Fruit fly (Drosophila melanogaster) whole organism, embryonic: ENCODE data around the gene CG7889.

Experiments
- Antp ChIP-seq: fragments of 200-800 bp; sonication (Bioruptor generic); optimal IDR thresholded peaks from 3 replicates; lab custom pipeline; 2016; ENCODE audit warnings: missing biosample characterization, missing genetic modification characterization
- CG10274 ChIP-seq: fragments of 200-800 bp; sonication (Bioruptor generic); optimal IDR thresholded peaks from 3 replicates; lab custom pipeline; 2017; ENCODE audit warnings: missing biosample characterization, mild to moderate bottlenecking, missing genetic modification characterization
- CG11723 ChIP-seq: fragments of 200-800 bp; sonication (Bioruptor generic); optimal IDR thresholded peaks from 2 replicates; lab custom pipeline; 2017; ENCODE audit warnings: missing biosample characterization, mild to moderate bottlenecking, missing genetic modification characterization
- CG12942 ChIP-seq: fragments of 200-800 bp; sonication (Bioruptor generic); optimal IDR thresholded peaks from 3 replicates; lab custom pipeline; 2016; ENCODE audit warnings: missing biosample characterization, missing genetic modification characterization
- CG13894 ChIP-seq: fragments of 200-800 bp; sonication (Bioruptor generic); optimal IDR thresholded peaks from 3 replicates; lab custom pipeline; 2018; ENCODE audit warnings: missing biosample characterization, mild to moderate bottlenecking, missing genetic modification characterization, moderate library complexity
- CG1529 ChIP-seq: fragments of 200-800 bp; sonication (Bioruptor generic); optimal IDR thresholded peaks from 3 replicates; lab custom pipeline; 2018; ENCODE audit warnings: missing biosample characterization, missing genetic modification characterization
- CG17385 ChIP-seq: fragments of 200-800 bp; sonication (Bioruptor generic); optimal IDR thresholded peaks from 3 replicates; lab custom pipeline; 2018; ENCODE audit warnings: missing biosample characterization, mild to moderate bottlenecking, missing genetic modification characterization
- CG17612 ChIP-seq: fragments of 200-800 bp; sonication (Bioruptor generic); IDR thresholded peaks from 2 replicates; pipeline ENCODE4 v1.3.6; 2022; ENCODE audit warnings: missing biosample characterization, missing genetic modification characterization
- CG31441 ChIP-seq: fragments of 200-800 bp; sonication (Bioruptor generic); IDR thresholded peaks from 2 replicates; pipeline ENCODE4 v1.3.6; 2022; ENCODE audit warnings: missing biosample characterization, missing genetic modification characterization
- CG3163 ChIP-seq: fragments of 200-800 bp; sonication (Bioruptor generic); optimal IDR thresholded peaks from 3 replicates; lab custom pipeline; 2016; ENCODE audit warnings: missing biosample characterization, missing genetic modification characterization
- CG3407 ChIP-seq: fragments of 200-800 bp; sonication (Bioruptor generic); optimal IDR thresholded peaks from 2 replicates; lab custom pipeline; 2018; ENCODE audit warnings: missing biosample characterization, mild to moderate bottlenecking, missing genetic modification characterization
- CG4328 ChIP-seq: fragments of 200-800 bp; sonication (Bioruptor generic); optimal IDR thresholded peaks from 3 replicates; lab custom pipeline; 2017; ENCODE audit warnings: missing biosample characterization, missing genetic modification reagents, missing genetic modification characterization
- CG43689 ChIP-seq: fragments of 200-800 bp; sonication (Bioruptor generic); IDR thresholded peaks from 2 replicates; pipeline ENCODE4 v1.3.6; 2022; ENCODE audit warnings: missing biosample characterization, missing genetic modification characterization
- CG7556 ChIP-seq: fragments of 200-800 bp; sonication (Bioruptor generic); optimal IDR thresholded peaks from 2 replicates; lab custom pipeline; 2017; ENCODE audit warnings: missing biosample characterization, mild to moderate bottlenecking, missing genetic modification characterization
- CG7786 ChIP-seq: fragments of 200-800 bp; sonication (Bioruptor generic); optimal IDR thresholded peaks from 2 replicates; lab custom pipeline; 2016; ENCODE audit warnings: missing biosample characterization, missing genetic modification characterization
- CG8089 ChIP-seq: fragments of 200-800 bp; sonication (Bioruptor generic); optimal IDR thresholded peaks from 3 replicates; lab custom pipeline; 2016; ENCODE audit warnings: missing biosample characterization, missing genetic modification characterization
- CG8388 ChIP-seq: fragments of 200-800 bp; sonication (Bioruptor generic); optimal IDR thresholded peaks from 2 replicates; lab custom pipeline; 2019; ENCODE audit warnings: missing biosample characterization, mild to moderate bottlenecking, missing genetic modification characterization, moderate library complexity
- CG8944 ChIP-seq: fragments of 200-800 bp; sonication (Bioruptor generic); optimal IDR thresholded peaks from 3 replicates; lab custom pipeline; 2016; ENCODE audit warnings: missing biosample characterization, missing genetic modification characterization
- CG9215 ChIP-seq: fragments of 200-800 bp; sonication (Bioruptor generic); IDR thresholded peaks from 2 replicates; pipeline ENCODE4 v1.3.6; 2022; ENCODE audit warnings: missing biosample characterization, missing genetic modification characterization
- CG9932 ChIP-seq: fragments of 200-800 bp; sonication (Bioruptor generic); IDR thresholded peaks from 2 replicates; pipeline ENCODE4 v1.3.6; 2022; ENCODE audit warnings: missing biosample characterization, missing genetic modification characterization
- D19B ChIP-seq: fragments of 200-800 bp; sonication (Bioruptor generic); optimal IDR thresholded peaks from 2 replicates; lab custom pipeline; 2017; ENCODE audit warnings: missing biosample characterization, mild to moderate bottlenecking, missing genetic modification characterization
- Dll ChIP-seq: fragments of 200-800 bp; sonication (Bioruptor generic); IDR thresholded peaks from 4 replicates; pipeline ENCODE4 v1.3.6; 2022; ENCODE audit warnings: missing biosample characterization, missing genetic modification characterization; ENCODE audit not compliant: partially characterized antibody
- Elba2 ChIP-seq: fragments of 200-800 bp; sonication (Bioruptor generic); optimal IDR thresholded peaks from 3 replicates; lab custom pipeline; 2016; ENCODE audit warnings: missing biosample characterization, missing genetic modification characterization
- Ets65A ChIP-seq: fragments of 200-800 bp; sonication (Bioruptor generic); peaks from one replicate; lab custom pipeline; 2016; ENCODE audit warnings: missing biosample characterization, missing genetic modification characterization
- Hr39 ChIP-seq: fragments of >200 bp; optimal IDR thresholded peaks from 2 replicates; lab custom pipeline; 2017
- Hr51 ChIP-seq, 2 experiments: fragments of 200-800 bp; sonication (Bioruptor generic); optimal IDR thresholded peaks; 2 replicates in 1 of 2; 3 replicates in 1 of 2; lab custom pipeline; 2016 to 2018; ENCODE audit warnings: missing biosample characterization in 2 of 2, missing genetic modification characterization in 2 of 2, mild to moderate bottlenecking in 1 of 2, moderate library complexity in 1 of 2
- Nf-YC ChIP-seq: fragments of 200-800 bp; optimal IDR thresholded peaks from 3 replicates; lab custom pipeline; 2019; ENCODE audit warnings: missing biosample characterization, mild to moderate bottlenecking, missing genetic modification characterization, moderate library complexity
- Sry-β ChIP-seq: fragments of 200-800 bp; sonication (Bioruptor generic); optimal IDR thresholded peaks from 2 replicates; lab custom pipeline; 2018; ENCODE audit warnings: missing biosample characterization, mild to moderate bottlenecking, missing genetic modification characterization, moderate library complexity
- TFAM ChIP-seq: fragments of 200-800 bp; sonication (Bioruptor generic); optimal IDR thresholded peaks from 2 replicates; lab custom pipeline; 2017; ENCODE audit warnings: missing biosample characterization, missing genetic modification characterization, inconsistent platforms
- bcd ChIP-seq: fragments of 200-800 bp; sonication (Bioruptor generic); optimal IDR thresholded peaks from 2 replicates; lab custom pipeline; 2017; ENCODE audit warnings: missing biosample characterization, mild to moderate bottlenecking, missing genetic modification characterization
- dpn ChIP-seq, 2 experiments: fragments of 200-800 bp; sonication (Bioruptor generic); optimal IDR thresholded peaks; 3 replicates each; lab custom pipeline; 2016; ENCODE audit warnings: missing biosample characterization in 2 of 2, missing genetic modification characterization in 2 of 2
- emc ChIP-seq: fragments of 200-800 bp; sonication (Bioruptor generic); optimal IDR thresholded peaks from 2 replicates; lab custom pipeline; 2016; ENCODE audit warnings: missing biosample characterization, missing genetic modification characterization
- ewg ChIP-seq: fragments of 200-800 bp; sonication (Bioruptor generic); optimal IDR thresholded peaks from 3 replicates; lab custom pipeline; 2017; ENCODE audit warnings: mild to moderate bottlenecking, missing biosample characterization, missing genetic modification reagents, missing genetic modification characterization
- eyg ChIP-seq: fragments of 200-800 bp; sonication (Bioruptor generic); optimal IDR thresholded peaks from 3 replicates; lab custom pipeline; 2016; ENCODE audit warnings: missing biosample characterization, missing genetic modification characterization
- fd102C ChIP-seq: fragments of 200-800 bp; sonication (Bioruptor generic); optimal IDR thresholded peaks from 2 replicates; lab custom pipeline; 2018; ENCODE audit warnings: missing biosample characterization, mild to moderate bottlenecking, missing genetic modification characterization, moderate library complexity
- ftz-f1 ChIP-seq: fragments of 200-800 bp; sonication (Bioruptor generic); optimal IDR thresholded peaks from 2 replicates; lab custom pipeline; 2016; ENCODE audit warnings: missing biosample characterization, missing genetic modification characterization
- gro ChIP-seq: fragments of 200-800 bp; sonication (Bioruptor generic); optimal IDR thresholded peaks from 2 replicates; lab custom pipeline; 2016; ENCODE audit warnings: missing biosample characterization, missing genetic modification characterization
- hb ChIP-seq: fragments of 200-800 bp; sonication (Bioruptor generic); IDR thresholded peaks from 3 replicates; pipeline ENCODE4 v1.3.6; 2022; ENCODE audit warnings: missing biosample characterization, missing genetic modification characterization; ENCODE audit not compliant: partially characterized antibody
- kay ChIP-seq: fragments of 200-800 bp; sonication (Bioruptor generic); optimal IDR thresholded peaks from 2 replicates; lab custom pipeline; 2016; ENCODE audit warnings: missing biosample characterization, missing genetic modification characterization
- klu ChIP-seq: fragments of 200-800 bp; sonication (Bioruptor generic); IDR thresholded peaks from 2 replicates; pipeline ENCODE4 v1.3.6; 2022; ENCODE audit warnings: missing biosample characterization, missing genetic modification characterization
- knrl ChIP-seq: fragments of 200-800 bp; sonication (Bioruptor generic); IDR thresholded peaks from 3 replicates; pipeline ENCODE4 v1.3.6; 2022; ENCODE audit warnings: missing biosample characterization, missing genetic modification characterization; ENCODE audit not compliant: partially characterized antibody
- nerfin-1 ChIP-seq: fragments of 200-800 bp; sonication (Bioruptor generic); optimal IDR thresholded peaks from 3 replicates; lab custom pipeline; 2019; ENCODE audit warnings: missing biosample characterization, mild to moderate bottlenecking, missing genetic modification characterization, moderate library complexity
- pb ChIP-seq: fragments of 200-800 bp; sonication (Bioruptor generic); optimal IDR thresholded peaks from 3 replicates; lab custom pipeline; 2016; ENCODE audit warnings: missing biosample characterization, missing genetic modification characterization
- phol ChIP-seq: fragments of 200-800 bp; sonication (Bioruptor generic); optimal IDR thresholded peaks from 3 replicates; lab custom pipeline; 2018; ENCODE audit warnings: missing biosample characterization, mild to moderate bottlenecking, missing genetic modification characterization, moderate library complexity
- prd ChIP-seq, 3 experiments: fragments of >200 bp in 2 of 3; fragments of 200-800 bp in 1 of 3; sonication (Bioruptor generic) in 1 of 3; optimal IDR thresholded peaks in 2 of 3; IDR thresholded peaks in 1 of 3; 2 replicates in 2 of 3; 3 replicates in 1 of 3; pipeline versions ENCODE4 v1.3.6 to Lab custom; 2017 to 2022; ENCODE audit warnings: missing biosample characterization in 1 of 3, missing genetic modification characterization in 1 of 3
- pros ChIP-seq: fragments of 200-800 bp; sonication (Bioruptor generic); optimal IDR thresholded peaks from 3 replicates; lab custom pipeline; 2019; ENCODE audit warnings: missing biosample characterization, mild to moderate bottlenecking, missing genetic modification characterization, moderate library complexity
- scrt ChIP-seq: fragments of 200-800 bp; sonication (Bioruptor generic); optimal IDR thresholded peaks from 2 replicates; lab custom pipeline; 2018; ENCODE audit warnings: missing biosample characterization, mild to moderate bottlenecking, missing genetic modification characterization, moderate library complexity
- vfl ChIP-seq: fragments of 200-800 bp; sonication (Bioruptor generic); optimal IDR thresholded peaks from 2 replicates; lab custom pipeline; 2016; ENCODE audit warnings: missing biosample characterization, missing genetic modification characterization
- yki ChIP-seq: fragments of >200 bp; optimal IDR thresholded peaks from 3 replicates; lab custom pipeline; 2018
- zf30C ChIP-seq: fragments of 200-800 bp; sonication (Bioruptor generic); optimal IDR thresholded peaks from 3 replicates; lab custom pipeline; 2018; ENCODE audit warnings: missing biosample characterization, mild to moderate bottlenecking, missing genetic modification characterization
- zfh2 ChIP-seq: fragments of 200-800 bp; sonication (Bioruptor generic); optimal IDR thresholded peaks from 2 replicates; lab custom pipeline; 2016; ENCODE audit warnings: missing biosample characterization, missing genetic modification characterization

CG7889 gene

dm6 chrX:19208014-19208413, 35.4 kb upstream of the CG7889 start, which contains the start of gene Ulp1:
TSS of gene Ulp1 (minus strand) at chrX:19208187.
- TF ChIP-seq CG8089 (GFP tag; lab: Kevin White, UChicago) (no peak), CG8944 (peak; percentile 28), CG9932 (GFP tag; lab: Robert Waterston, UW) (peak; percentile 44; the same call in 1 of the 2 replicates), prd (optimal IDR thresholded peaks at IDR 0.05; lab: Kevin White, UChicago) (no peak), prd (GFP tag; IDR thresholded peaks at IDR 0.05; lab: Robert Waterston, UW) (peak; percentile 15; the same call in 1 of the 3 replicates), dpn (GFP tag; optimal IDR thresholded peaks at IDR 0.05; lab: Kevin White, UChicago) (peak in 1 of 2 experiments; percentile 42), TFAM (GFP tag; lab: Kevin White, UChicago) (no peak), CG1529 (GFP tag; lab: Kevin White, UChicago) (no peak), D19B (GFP tag; lab: Kevin White, UChicago) (no peak), phol (peak; percentile 37), Sry-β (GFP tag; lab: Kevin White, UChicago) (peak; percentile 71), ftz-f1 (GFP tag; lab: Kevin White, UChicago) (no peak), Elba2 (GFP tag; lab: Kevin White, UChicago) (peak; percentile 7), fd102C (GFP tag; lab: Kevin White, UChicago) (no peak), Antp (GFP tag; lab: Kevin White, UChicago) (peak; percentile 38), eyg (GFP tag; lab: Kevin White, UChicago) (no peak), bcd (GFP tag; lab: Kevin White, UChicago) (peak; percentile 30), CG11723 (GFP tag; lab: Kevin White, UChicago) (no peak), CG7556 (GFP tag; lab: Kevin White, UChicago) (no peak), hb (no peak), gro (GFP tag; lab: Kevin White, UChicago) (peak; percentile 29), CG7786 (GFP tag; lab: Kevin White, UChicago) (no peak), CG3163 (GFP tag; lab: Kevin White, UChicago) (peak; percentile 12), Nf-YC (tag; lab: Kevin White, UChicago) (no peak), CG10274 (no peak), klu (GFP tag; lab: Robert Waterston, UW) (no peak), scrt (GFP tag; lab: Kevin White, UChicago) (no peak), pros (GFP tag; lab: Kevin White, UChicago) (no peak), CG9215 (GFP tag; lab: Robert Waterston, UW) (no peak), CG31441 (GFP tag; lab: Robert Waterston, UW) (no peak), CG43689 (GFP tag; lab: Robert Waterston, UW) (no peak), nerfin-1 (tag; lab: Kevin White, UChicago) (peak; percentile 23), pb (GFP tag; lab: Kevin White, UChicago) (peak; percentile 12), CG3407 (no peak), CG17612 (no peak), CG13894 (tag; lab: Kevin White, UChicago) (peak; percentile 39), CG17385 (peak; percentile 3), Hr39 (lab: Kevin White, UChicago) (no peak), vfl (GFP tag; lab: Kevin White, UChicago) (no peak), knrl (GFP tag; lab: Robert Waterston, UW) (peak; percentile 54; the same call in 2 of the 3 replicates), CG8388 (GFP tag; lab: Kevin White, UChicago) (no peak), zfh2 (peak; percentile 15), kay (GFP tag; lab: Kevin White, UChicago) (no peak), CG4328 (GFP tag; lab: Kevin White, UChicago) (no peak), Dll (GFP tag; lab: Robert Waterston, UW) (peak; percentile 43; the same call in 2 of the 4 replicates), emc (no peak), zf30C (GFP tag; lab: Kevin White, UChicago) (no peak), yki (lab: Kevin White, UChicago) (no peak), Ets65A (peak; percentile 60), CG12942 (GFP tag; lab: Kevin White, UChicago) (no peak), ewg (peak; percentile 43), Hr51 (GFP tag; optimal IDR thresholded peaks at IDR 0.05; lab: Kevin White, UChicago) (peak in 1 of 2 experiments; percentile 14)
